Fruit fly (Drosophila melanogaster): ENCODE results near the gene CG9727.

CG9727 gene

DNA sequence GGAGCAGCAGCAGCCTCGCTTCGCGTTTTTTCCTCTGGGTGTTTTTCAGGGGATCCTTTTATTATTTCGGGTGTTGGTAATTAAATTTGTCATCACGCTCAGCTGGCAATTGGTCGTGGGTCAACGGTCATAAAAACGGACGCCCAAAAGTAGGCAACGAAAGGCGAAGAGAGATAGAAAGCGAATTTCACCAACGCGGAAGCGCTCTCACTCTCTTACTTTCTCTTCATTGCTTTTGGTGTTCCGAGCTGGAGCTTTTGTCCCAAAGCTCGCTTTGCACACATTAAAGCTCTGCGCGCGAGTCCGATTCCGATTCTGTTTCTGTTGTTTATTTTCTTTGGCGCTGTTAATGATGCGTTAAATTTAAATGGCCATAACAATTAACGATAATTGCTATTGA, 18.0 kb upstream of the CG9727 start (continued):
- peak; percentile 55 for TF ChIP-seq Blimp-1 (GFP tag; optimal IDR thresholded peaks at IDR 0.05)
- no peak for TF ChIP-seq jing (GFP tag; optimal IDR thresholded peaks at IDR 0.05)
- no peak for TF ChIP-seq odd (GFP tag; optimal IDR thresholded peaks at IDR 0.05)
- no peak for TF ChIP-seq ems (GFP tag; optimal IDR thresholded peaks at IDR 0.05)
- TF ChIP-seq chinmo (GFP tag; IDR thresholded peaks at IDR 0.05; ENCODE audit: partially characterized antibody) = peak; percentile 38; the same call in 2 of the 4 replicates
- no peak for TF ChIP-seq scrt (GFP tag; optimal IDR thresholded peaks at IDR 0.05)
- peak; percentile 34 for TF ChIP-seq abd-A (tag; optimal IDR thresholded peaks at IDR 0.05)
- no peak for TF ChIP-seq sima (GFP tag; optimal IDR thresholded peaks at IDR 0.05)
- TF ChIP-seq CG1647 (GFP tag; optimal IDR thresholded peaks at IDR 0.05) = no peak
- TF ChIP-seq CG10267 (tag; optimal IDR thresholded peaks at IDR 0.05) = no peak
- TF ChIP-seq CG3281 (GFP tag; optimal IDR thresholded peaks at IDR 0.05) = no peak
- no peak for TF ChIP-seq CG7987 (GFP tag; optimal IDR thresholded peaks at IDR 0.05)
- TF ChIP-seq Ptx1 (GFP tag; IDR thresholded peaks at IDR 0.05) = no peak
- TF ChIP-seq CG4328 (GFP tag; optimal IDR thresholded peaks at IDR 0.05) = no peak
- no peak for TF ChIP-seq PHDP (tag; optimal IDR thresholded peaks at IDR 0.05)
- no peak for TF ChIP-seq Scr (GFP tag; IDR thresholded peaks at IDR 0.05; ENCODE audit: partially characterized antibody)
- TF ChIP-seq Antp (GFP tag; optimal IDR thresholded peaks at IDR 0.05) = no peak

DNA sequence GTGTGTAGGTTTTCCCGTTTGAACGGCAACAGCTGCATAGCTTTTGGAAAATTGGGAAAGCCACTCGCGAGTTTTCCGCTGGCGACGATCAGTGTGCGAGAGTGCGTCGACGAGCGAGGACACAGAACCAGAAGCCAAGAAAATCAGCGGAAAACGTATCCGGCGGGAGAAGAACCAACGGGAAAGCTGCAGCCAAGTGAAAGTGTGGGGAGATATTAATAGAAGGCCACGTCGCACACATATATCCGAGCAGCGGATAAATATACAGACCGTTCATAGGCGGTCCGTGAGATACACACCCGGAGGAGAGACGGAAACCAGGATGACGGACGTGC, 11.8 kb upstream of the CG9727 start, which contains the start of gene Neurochondrin:
TSS of gene Neurochondrin (plus strand) at position 87 of the 335 bp plus-strand sequence.
- TF ChIP-seq CG2120 (GFP tag; optimal IDR thresholded peaks at IDR 0.05) = no peak
- TF ChIP-seq CG12769 (tag; optimal IDR thresholded peaks at IDR 0.05) = peak; percentile 93
- TF ChIP-seq nau (GFP tag; optimal IDR thresholded peaks at IDR 0.05) = peak; percentile 74

DNA sequence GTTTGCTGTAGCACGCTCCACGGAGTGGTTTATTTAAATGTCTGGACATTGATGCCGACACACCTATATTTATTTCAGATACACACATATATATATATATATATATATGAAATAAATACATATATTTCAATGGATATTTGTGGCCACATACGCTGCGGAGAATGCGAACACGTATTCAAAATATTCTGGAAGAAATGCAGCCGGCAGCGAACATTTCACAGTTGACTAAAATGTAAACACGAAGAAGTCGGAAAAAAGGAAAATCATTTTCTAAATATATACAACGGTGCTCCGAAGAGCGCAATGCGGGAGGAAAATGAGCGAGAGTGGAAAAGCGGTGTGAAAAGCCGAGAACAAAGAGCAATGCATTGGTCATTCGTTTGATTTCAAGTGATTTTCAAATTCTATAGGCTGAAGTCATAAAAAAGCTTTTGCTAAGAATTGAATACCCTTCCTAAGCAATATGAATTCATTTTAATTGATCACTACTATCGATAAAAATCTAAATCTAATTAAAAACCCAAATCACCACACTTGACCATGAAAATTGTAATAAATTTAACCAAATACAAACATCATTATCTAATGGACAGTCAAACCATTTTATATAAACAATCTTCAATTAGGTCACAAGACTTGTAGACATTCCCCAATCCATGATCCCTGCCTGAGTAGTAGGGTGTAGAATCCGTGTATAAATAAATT, 11.3 kb upstream of the CG9727 start:
- TF ChIP-seq jumu (GFP tag; optimal IDR thresholded peaks at IDR 0.05) (peak; percentile 54), CG10979 (tag; optimal IDR thresholded peaks at IDR 0.05) (peak; percentile 23), CG9727 (GFP tag; optimal IDR thresholded peaks at IDR 0.05) (peak; percentile 10), twi (tag; optimal IDR thresholded peaks at IDR 0.05) (peak; percentile 52), esg (GFP tag; conservative IDR thresholded peaks at IDR 0.05) (peak; percentile 60), CG3847 (GFP tag; IDR thresholded peaks at IDR 0.05) (0 out of 2 replicates have a peak, but pooled peaks have one; percentile 7), NfI (GFP tag; optimal IDR thresholded peaks at IDR 0.05) (peak; percentile 61), bab2 (GFP tag; optimal IDR thresholded peaks at IDR 0.05) (peak; percentile 43), CG10431 (GFP tag; optimal IDR thresholded peaks at IDR 0.05) (peak; percentile 36), row (GFP tag; IDR thresholded peaks at IDR 0.05) (peak; percentile 77), pnt (GFP tag; optimal IDR thresholded peaks at IDR 0.05) (no peak), CG9817 (tag; optimal IDR thresholded peaks at IDR 0.05) (peak; percentile 51), CG11504 (tag; optimal IDR thresholded peaks at IDR 0.05) (no peak), toy (GFP tag; IDR thresholded peaks at IDR 0.05) (no peak), Sox102F (GFP tag; optimal IDR thresholded peaks at IDR 0.05) (peak; percentile 81), CG7786 (GFP tag; optimal IDR thresholded peaks at IDR 0.05) (peak; percentile 11), jing (GFP tag; optimal IDR thresholded peaks at IDR 0.05) (peak; percentile 4), CG8765 (GFP tag; IDR thresholded peaks at IDR 0.05) (no peak), Lhr (GFP tag; optimal IDR thresholded peaks at IDR 0.05) (peak; percentile 34), CG8089 (GFP tag; optimal IDR thresholded peaks at IDR 0.05) (no peak), CG3838 (GFP tag; optimal IDR thresholded peaks at IDR 0.05) (no peak), Vsx1 (GFP tag; optimal IDR thresholded peaks at IDR 0.05) (no peak), Myb (GFP tag; optimal IDR thresholded peaks at IDR 0.05) (peak; percentile 3), Jarid2 (GFP tag; optimal IDR thresholded peaks at IDR 0.05) (no peak), ind (GFP tag; optimal IDR thresholded peaks at IDR 0.05) (peak; percentile 29), trh (GFP tag; optimal IDR thresholded peaks at IDR 0.05) (peak; percentile 10), Awh (GFP tag; IDR thresholded peaks at IDR 0.05) (no peak), CG10274 (GFP tag; optimal IDR thresholded peaks at IDR 0.05) (no peak)

Measured in whole organism, embryonic.